Worm (Caenorhabditis elegans): Measurements from ENCODE around the gene Y53F4B.25.

- no peak for TF ChIP-seq ceh-32 (tag; optimal IDR thresholded peaks at IDR 0.05; ENCODE audit: poor library complexity)
- no peak for TF ChIP-seq lin-1 (GFP tag; IDR thresholded peaks at IDR 0.05)
- TF ChIP-seq spr-1 (tag; optimal IDR thresholded peaks at IDR 0.05) = no peak
- no peak for TF ChIP-seq unc-39 (tag; optimal IDR thresholded peaks at IDR 0.05)
- no peak for TF ChIP-seq aha-1 (tag)
- TF ChIP-seq ZK546.5 (tag; optimal IDR thresholded peaks at IDR 0.05) = no peak
These were observed 46.1 kb upstream of the Y53F4B.25 start, which contains the start of gene Y53F4B.21 for ce11 chrII:15089896-15090230.

Data from whole organism, L4 larva.